Worm (Caenorhabditis elegans): ENCODE data around the gene scvp-1.

scvp-1 gene

ce11 chrV:10924731-10925130, 6.4 kb downstream of the scvp-1 start, which contains the start of gene F58B4.6 (continued):
- TF ChIP-seq unc-62 (GFP tag; optimal IDR thresholded peaks at IDR 0.05) (no peak), unc-98 (GFP tag; IDR thresholded peaks at IDR 0.05) (no peak), nhr-19 (GFP tag; conservative IDR thresholded peaks at IDR 0.05) (no peak), dpl-1 (GFP tag; optimal IDR thresholded peaks at IDR 0.05) (no peak), pax-3 (tag; optimal IDR thresholded peaks at IDR 0.05) (peak; percentile 17), fkh-4 (tag; optimal IDR thresholded peaks at IDR 0.05; ENCODE audit: borderline replicate concordance) (no peak), fos-1 (tag; optimal IDR thresholded peaks at IDR 0.05) (no peak), C34B4.2 (tag; optimal IDR thresholded peaks at IDR 0.05) (no peak), fkh-8 (tag; optimal IDR thresholded peaks at IDR 0.05) (peak; percentile 71)

ce11 chrV:10923229-10923628, 7.9 kb downstream of the scvp-1 start, which contains the start of gene F58B4.7:
Gene F58B4.7, minus strand, starts transcription at chrV:10923329.
- no peak for TF ChIP-seq skn-1 (tag; optimal IDR thresholded peaks at IDR 0.05)
- no peak for TF ChIP-seq unc-98 (GFP tag; IDR thresholded peaks at IDR 0.05)
- TF ChIP-seq alr-1 (tag; optimal IDR thresholded peaks at IDR 0.05; ENCODE audit: borderline replicate concordance): no peak
- no peak for TF ChIP-seq lin-14 (GFP tag; optimal IDR thresholded peaks at IDR 0.05)
- no peak for TF ChIP-seq nhr-77 (tag; optimal IDR thresholded peaks at IDR 0.05)

- TF ChIP-seq aly-2 (tag; optimal IDR thresholded peaks at IDR 0.05) (no peak), isw-1 (GFP tag; IDR thresholded peaks at IDR 0.05) (no peak), lin-35 (GFP tag; optimal IDR thresholded peaks at IDR 0.05) (no peak), sup-37 (GFP tag; optimal IDR thresholded peaks at IDR 0.05) (no peak), nhr-90 (tag; optimal IDR thresholded peaks at IDR 0.05; ENCODE audit: poor library complexity) (no peak), ztf-11 (tag; optimal IDR thresholded peaks at IDR 0.05) (no peak), vab-15 (tag; optimal IDR thresholded peaks at IDR 0.05) (no peak), unc-62 (GFP tag; optimal IDR thresholded peaks at IDR 0.05) (no peak)
These were observed 9.3 kb downstream of the scvp-1 start, which contains the start of gene nas-31 for ce11 chrV:10921747-10922146. Gene nas-31, minus strand, starts transcription at chrV:10921847.

ce11 chrV:10918373-10918772, 12.7 kb downstream of the scvp-1 start, which contains the start of gene F58B4.2:
Gene F58B4.2, minus strand, starts transcription at chrV:10918473.
- TF ChIP-seq pag-3 (tag; optimal IDR thresholded peaks at IDR 0.05; ENCODE audit: borderline replicate concordance, insufficient read depth) (no peak), nhr-77 (tag; optimal IDR thresholded peaks at IDR 0.05) (no peak), F16B12.6 (tag; optimal IDR thresholded peaks at IDR 0.05) (no peak), lin-13 (GFP tag; optimal IDR thresholded peaks at IDR 0.05) (no peak), snpc-4 (tag; optimal IDR thresholded peaks at IDR 0.05) (no peak), dsc-1 (tag; optimal IDR thresholded peaks at IDR 0.05) (no peak)

- no peak for TF ChIP-seq irx-1 (tag; optimal IDR thresholded peaks at IDR 0.05)
- TF ChIP-seq nhr-28 (tag; optimal IDR thresholded peaks at IDR 0.05): no peak
- peak; percentile 54 for TF ChIP-seq lin-14 (GFP tag; optimal IDR thresholded peaks at IDR 0.05)
- peak in 1 of 2 experiments; percentile 36 for TF ChIP-seq lsy-2 (tag; optimal IDR thresholded peaks at IDR 0.05)
- TF ChIP-seq nhr-20 (tag; optimal IDR thresholded peaks at IDR 0.05): peak; percentile 19
- peak; percentile 44 for TF ChIP-seq rnt-1 (tag; optimal IDR thresholded peaks at IDR 0.05)
- peak; percentile 53 for TF ChIP-seq nhr-71 (tag; optimal IDR thresholded peaks at IDR 0.05)
- no peak for TF ChIP-seq C04F5.9 (tag; optimal IDR thresholded peaks at IDR 0.05)
These were observed 15.2 kb downstream of the scvp-1 start for ce11 chrV:10915922-10916321.

ce11 chrV:10909959-10910358, 21.1 kb downstream of the scvp-1 start:
- peak; percentile 5 for TF ChIP-seq pag-3 (tag; optimal IDR thresholded peaks at IDR 0.05; ENCODE audit: borderline replicate concordance, insufficient read depth)
- TF ChIP-seq fos-1 (tag; optimal IDR thresholded peaks at IDR 0.05): no peak
- peak; percentile 49 for TF ChIP-seq rnt-1 (tag; optimal IDR thresholded peaks at IDR 0.05)
- no peak for TF ChIP-seq hpl-2 (GFP tag; optimal IDR thresholded peaks at IDR 0.05)
- TF ChIP-seq lin-39 (tag; optimal IDR thresholded peaks at IDR 0.05): peak; percentile 65
- TF ChIP-seq jun-1 (tag; optimal IDR thresholded peaks at IDR 0.05): no peak
- peak; percentile 51 for TF ChIP-seq nhr-71 (tag; optimal IDR thresholded peaks at IDR 0.05)
- peak; percentile 44 for TF ChIP-seq lin-14 (GFP tag; optimal IDR thresholded peaks at IDR 0.05)
- TF ChIP-seq lsy-2 (tag; optimal IDR thresholded peaks at IDR 0.05): peak in 1 of 2 experiments; percentile 26

Data from whole organism, L1 larva.